Comparison of ENCODE assay signal across 4 fruit fly cellular contexts in the genomic region with DNA sequence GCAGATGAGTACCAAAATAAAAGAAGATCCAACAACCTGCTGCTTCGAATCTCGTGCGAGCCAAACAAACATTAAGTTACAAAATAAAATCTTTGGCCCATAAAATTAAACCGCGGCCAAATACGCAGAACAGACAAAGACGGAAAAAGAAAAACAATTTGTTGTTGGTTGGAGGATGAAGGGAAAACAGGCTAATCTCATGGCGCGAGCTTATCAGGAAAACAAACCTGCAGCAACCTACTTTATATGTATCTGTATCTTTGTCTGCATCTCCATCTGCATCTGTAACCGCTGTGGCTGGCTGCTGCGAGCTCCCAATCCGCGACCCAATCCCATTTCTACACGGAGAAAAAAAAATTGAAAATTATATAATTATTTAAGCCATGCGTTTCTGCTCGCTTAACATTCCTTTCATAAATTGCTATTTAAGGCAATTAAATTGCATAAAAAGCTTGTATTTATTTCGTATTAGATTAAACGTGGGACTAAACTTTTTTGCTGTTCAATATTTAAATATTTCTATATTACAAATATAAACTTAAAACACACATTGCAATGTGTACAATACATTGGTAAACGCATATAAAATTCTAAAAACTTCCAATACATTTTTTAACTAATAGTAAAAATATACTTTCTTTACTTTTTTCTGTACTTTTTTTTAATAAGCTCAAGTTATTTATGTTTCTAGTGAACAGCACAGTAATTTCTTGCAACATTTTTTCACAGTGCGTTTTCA.
TF ChIP-seq lines count a peak whose summit lies in the region.

No protein-coding gene starts in this region.

- no peak for TF ChIP-seq CTCF in whole organism, embryonic (GFP tag; optimal IDR thresholded peaks at IDR 0.05; lab: Kevin White, UChicago)

TF ChIP-seq in whole organism, embryonic, 481 proteins besides CTCF, POLR2A, EP300 and RAD21 (continues in another document):
- peak; percentile 13 for TF ChIP-seq gsb-n (tag; optimal IDR thresholded peaks at IDR 0.05; lab: Kevin White, UChicago)
- TF ChIP-seq slp2 (GFP tag; optimal IDR thresholded peaks at IDR 0.05; lab: Kevin White, UChicago): no peak
- no peak for TF ChIP-seq crc (GFP tag; optimal IDR thresholded peaks at IDR 0.05; lab: Kevin White, UChicago)
- peak; percentile 42 for TF ChIP-seq Med (GFP tag; lab: Kevin White, UChicago)
- no peak for TF ChIP-seq Fer3 (tag; optimal IDR thresholded peaks at IDR 0.05; lab: Kevin White, UChicago)
- TF ChIP-seq CG1024 (GFP tag; IDR thresholded peaks at IDR 0.05; lab: Robert Waterston, UW): 0 out of 2 replicates have a peak, but pooled peaks have one; percentile 6
- peak in 1 of 2 experiments; percentile 29 for TF ChIP-seq Eip74EF (GFP tag; optimal IDR thresholded peaks at IDR 0.05; lab: Kevin White, UChicago)
- TF ChIP-seq CG11093 (GFP tag; IDR thresholded peaks at IDR 0.05; lab: Robert Waterston, UW): peak; percentile 22; the same call in 1 of the 3 replicates
- TF ChIP-seq HmgD (GFP tag; optimal IDR thresholded peaks at IDR 0.05; lab: Kevin White, UChicago): no peak
- TF ChIP-seq ERR (GFP tag; optimal IDR thresholded peaks at IDR 0.05; lab: Kevin White, UChicago): no peak
- 0 out of 2 replicates have a peak, but pooled peaks have one; percentile 8 for TF ChIP-seq CG10959 (GFP tag; IDR thresholded peaks at IDR 0.05; lab: Robert Waterston, UW)
- no peak for TF ChIP-seq CG12744 (GFP tag; optimal IDR thresholded peaks at IDR 0.05; lab: Kevin White, UChicago)
- TF ChIP-seq dmrt11E (tag; optimal IDR thresholded peaks at IDR 0.05; lab: Kevin White, UChicago): peak; percentile 80
- peak; percentile 39 for TF ChIP-seq CG13424 (tag; optimal IDR thresholded peaks at IDR 0.05; lab: Kevin White, UChicago)
- TF ChIP-seq Stat92E (GFP tag; optimal IDR thresholded peaks at IDR 0.05; lab: Kevin White, UChicago): peak in 1 of 3 experiments; percentile 72
- TF ChIP-seq row (GFP tag; IDR thresholded peaks at IDR 0.05; lab: Robert Waterston, UW): 0 out of 3 replicates have a peak, but pooled peaks have one; percentile 20
- peak; percentile 49 for TF ChIP-seq dmrt99B (tag; optimal IDR thresholded peaks at IDR 0.05; lab: Kevin White, UChicago)
- TF ChIP-seq CG17328 (GFP tag; IDR thresholded peaks at IDR 0.05; lab: Robert Waterston, UW): 0 out of 2 replicates have a peak, but pooled peaks have one; percentile 12
- TF ChIP-seq bsh (GFP tag; optimal IDR thresholded peaks at IDR 0.05; lab: Kevin White, UChicago): peak in 1 of 2 experiments; percentile 41

TF ChIP-seq in whole organism, prepupa, 60 proteins besides CTCF, POLR2A, EP300 and RAD21 (continues in another document):
- TF ChIP-seq esn (GFP tag; optimal IDR thresholded peaks at IDR 0.05; lab: Kevin White, UChicago) (peak; percentile 36), salr (GFP tag; optimal IDR thresholded peaks at IDR 0.05; lab: Kevin White, UChicago) (peak in 1 of 2 experiments; percentile 51), CG15336 (GFP tag; IDR thresholded peaks at IDR 0.05; lab: Robert Waterston, UW) (0 out of 2 replicates have a peak, but pooled peaks have one; percentile 8), dac (GFP tag; optimal IDR thresholded peaks at IDR 0.05; lab: Kevin White, UChicago) (no peak), CG1621 (tag; optimal IDR thresholded peaks at IDR 0.05; lab: Kevin White, UChicago) (no peak), OdsH (GFP tag; optimal IDR thresholded peaks at IDR 0.05; lab: Kevin White, UChicago) (peak; percentile 56), CG10631 (GFP tag; optimal IDR thresholded peaks at IDR 0.05; lab: Kevin White, UChicago) (peak; percentile 13), Sox102F (GFP tag; optimal IDR thresholded peaks at IDR 0.05; lab: Kevin White, UChicago) (no peak), CG8632 (GFP tag; optimal IDR thresholded peaks at IDR 0.05; lab: Kevin White, UChicago) (peak; percentile 56), CG7368 (GFP tag; optimal IDR thresholded peaks at IDR 0.05; lab: Kevin White, UChicago) (no peak), Lpt (GFP tag; optimal IDR thresholded peaks at IDR 0.05; lab: Kevin White, UChicago) (no peak), CG31627 (GFP tag; optimal IDR thresholded peaks at IDR 0.05; lab: Kevin White, UChicago) (no peak), pdm3 (GFP tag; optimal IDR thresholded peaks at IDR 0.05; lab: Kevin White, UChicago) (peak; percentile 36), CG32006 (GFP tag; optimal IDR thresholded peaks at IDR 0.05; lab: Kevin White, UChicago) (peak; percentile 70), CG8119 (GFP tag; IDR thresholded peaks at IDR 0.05; lab: Robert Waterston, UW) (no peak), CG6163 (GFP tag; IDR thresholded peaks at IDR 0.05; lab: Robert Waterston, UW) (no peak), CG6808 (GFP tag; optimal IDR thresholded peaks at IDR 0.05; lab: Kevin White, UChicago) (no peak), Sox15 (GFP tag; optimal IDR thresholded peaks at IDR 0.05; lab: Kevin White, UChicago) (peak; percentile 22), Gug (GFP tag; IDR thresholded peaks at IDR 0.05; lab: Robert Waterston, UW) (peak; percentile 14; the same call in 1 of the 2 replicates), vri (GFP tag; optimal IDR thresholded peaks at IDR 0.05; lab: Kevin White, UChicago) (no peak), acj6 (GFP tag; optimal IDR thresholded peaks at IDR 0.05; lab: Kevin White, UChicago) (peak; percentile 62)

TF ChIP-seq in whole organism, pupa, 21 proteins besides CTCF, POLR2A, EP300 and RAD21:
- TF ChIP-seq CG8159 (tag; optimal IDR thresholded peaks at IDR 0.05; lab: Kevin White, UChicago): peak; percentile 59
- TF ChIP-seq rn (GFP tag; IDR thresholded peaks at IDR 0.05; lab: Robert Waterston, UW): no peak
- no peak for TF ChIP-seq CG4496 (GFP tag; IDR thresholded peaks at IDR 0.05; lab: Robert Waterston, UW)
- TF ChIP-seq CG34367 (tag; optimal IDR thresholded peaks at IDR 0.05; lab: Kevin White, UChicago): peak; percentile 9
- TF ChIP-seq gl (tag; optimal IDR thresholded peaks at IDR 0.05; lab: Kevin White, UChicago): no peak
- no peak for TF ChIP-seq CG32121 (GFP tag; IDR thresholded peaks at IDR 0.05; lab: Robert Waterston, UW)
- no peak for TF ChIP-seq EcR (GFP tag; optimal IDR thresholded peaks at IDR 0.05; lab: Kevin White, UChicago)
- TF ChIP-seq CG8301 (tag; optimal IDR thresholded peaks at IDR 0.05; lab: Kevin White, UChicago): no peak
- TF ChIP-seq fd96Ca (GFP tag; IDR thresholded peaks at IDR 0.05; lab: Robert Waterston, UW): no peak
- TF ChIP-seq CG9948 (tag; optimal IDR thresholded peaks at IDR 0.05; lab: Kevin White, UChicago): peak; percentile 48
- no peak for TF ChIP-seq Pif1A (GFP tag; optimal IDR thresholded peaks at IDR 0.05; lab: Kevin White, UChicago)
- TF ChIP-seq D1 (tag; optimal IDR thresholded peaks at IDR 0.05; lab: Kevin White, UChicago): no peak
- TF ChIP-seq CG12605 (GFP tag; IDR thresholded peaks at IDR 0.05; lab: Robert Waterston, UW): no peak
- TF ChIP-seq Pif1B (GFP tag; optimal IDR thresholded peaks at IDR 0.05; lab: Kevin White, UChicago): peak; percentile 25
- TF ChIP-seq Ets98B (GFP tag; IDR thresholded peaks at IDR 0.05; lab: Robert Waterston, UW): no peak
- peak; percentile 57 for TF ChIP-seq CG14655 (GFP tag; optimal IDR thresholded peaks at IDR 0.05; lab: Kevin White, UChicago)
- peak; percentile 20 for TF ChIP-seq CG15710 (tag; optimal IDR thresholded peaks at IDR 0.05; lab: Kevin White, UChicago)
- TF ChIP-seq CG10348 (GFP tag; IDR thresholded peaks at IDR 0.05; lab: Robert Waterston, UW): no peak
- TF ChIP-seq CG17806 (tag; optimal IDR thresholded peaks at IDR 0.05; lab: Kevin White, UChicago): peak; percentile 32
- no peak for TF ChIP-seq CG13204 (GFP tag; optimal IDR thresholded peaks at IDR 0.05; lab: Kevin White, UChicago)
- TF ChIP-seq Snoo (tag; optimal IDR thresholded peaks at IDR 0.05; lab: Kevin White, UChicago): peak; percentile 4

TF ChIP-seq in whole organism, wandering third instar larva, 38 proteins besides CTCF, POLR2A, EP300 and RAD21:
- no peak for TF ChIP-seq dmrt93B (GFP tag; optimal IDR thresholded peaks at IDR 0.05; lab: Kevin White, UChicago)
- TF ChIP-seq Hnf4 (GFP tag; optimal IDR thresholded peaks at IDR 0.05; lab: Kevin White, UChicago): no peak
- TF ChIP-seq CG9705 (GFP tag; optimal IDR thresholded peaks at IDR 0.05; lab: Kevin White, UChicago): no peak
- TF ChIP-seq psq (GFP tag; optimal IDR thresholded peaks at IDR 0.05; lab: Kevin White, UChicago): peak; percentile 28

Comparison
In these comparisons a context has a peak if more than half of its experiments do, and no peak if none do; other contexts are left out.
1. Of the 7 proteins assayed by ChIP-seq in both whole organism, embryonic and whole organism, prepupa: peak only in whole organism, embryonic: Blimp-1 and Sox102F; only in whole organism, prepupa: Gug and Hr39; in both: none; in neither: 3.